Worm (Caenorhabditis elegans) whole organism, mixed stage, embryonic: Measurements from ENCODE around the gene mel-32.

ENCODE experiments used
- mep-1 ChIP-seq: fragments of 150-350 bp; optimal IDR thresholded peaks from 2 replicates; lab custom pipeline; 2017; ENCODE audit warnings: missing biosample characterization, missing genetic modification reagents, missing genetic modification characterization, inconsistent platforms
- nhr-28 ChIP-seq: fragments of 150-350 bp; optimal IDR thresholded peaks from 2 replicates; lab custom pipeline; 2014; ENCODE audit warnings: missing biosample characterization, missing genetic modification characterization
- ztf-11 ChIP-seq: fragments of 150-350 bp; optimal IDR thresholded peaks from 2 replicates; lab custom pipeline; 2014; ENCODE audit warnings: missing biosample characterization, missing genetic modification characterization

DNA sequence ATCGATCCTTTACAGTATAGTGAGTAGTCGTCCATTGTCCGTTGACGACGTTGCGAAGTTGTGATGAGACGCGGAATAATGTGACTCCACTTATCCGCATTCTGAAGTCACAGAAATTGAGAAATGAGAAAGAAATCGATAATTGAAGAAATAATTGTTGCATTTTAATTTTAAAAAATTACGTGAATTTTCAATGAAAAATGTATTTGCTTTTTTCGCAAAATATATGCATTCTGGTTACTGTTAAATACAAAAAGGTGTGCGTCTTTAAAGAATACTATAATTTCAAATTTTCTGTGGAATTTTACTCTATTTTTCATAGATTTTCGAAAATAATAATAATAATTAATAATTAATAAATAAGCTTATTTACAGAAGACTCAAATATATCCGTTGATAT, 4.0 kb upstream of the mel-32 start, which contains the start of gene let-721:
- TF ChIP-seq ztf-11 (tag; lab: Kevin White, UChicago) (no peak), mep-1 (tag; lab: Kevin White, UChicago) (no peak), nhr-28 (tag; lab: Kevin White, UChicago) (no peak)
